Fruit fly (Drosophila melanogaster): ENCODE data around the gene CG15020.

The CG15020 gene

dm6 chr3L:4384326-4384662 is 37.2 kb upstream of the CG15020 start, which contains the start of gene slow (continued):
- TF ChIP-seq ato (GFP tag; IDR thresholded peaks at IDR 0.05; ENCODE audit: partially characterized antibody), result peak; percentile 41; the same call in 1 of the 2 replicates
- no peak for TF ChIP-seq pho (GFP tag; optimal IDR thresholded peaks at IDR 0.05)
- TF ChIP-seq Deaf1 (tag; optimal IDR thresholded peaks at IDR 0.05), result peak; percentile 92
- TF ChIP-seq CG4854 (GFP tag; optimal IDR thresholded peaks at IDR 0.05), result no peak
- TF ChIP-seq ac (GFP tag; optimal IDR thresholded peaks at IDR 0.05), result no peak
- TF ChIP-seq CG10979 (tag; optimal IDR thresholded peaks at IDR 0.05), result no peak
- TF ChIP-seq jumu (GFP tag; optimal IDR thresholded peaks at IDR 0.05), result no peak
- TF ChIP-seq eve (GFP tag; optimal IDR thresholded peaks at IDR 0.05), result no peak
- peak in 1 of 2 experiments; percentile 7 for TF ChIP-seq Eip74EF (GFP tag; optimal IDR thresholded peaks at IDR 0.05)
- no peak for TF ChIP-seq CG15479 (GFP tag; optimal IDR thresholded peaks at IDR 0.05)
- TF ChIP-seq CG16815 (GFP tag; optimal IDR thresholded peaks at IDR 0.05), result no peak
- TF ChIP-seq chm (GFP tag; IDR thresholded peaks at IDR 0.05), result no peak
- TF ChIP-seq ap (GFP tag; IDR thresholded peaks at IDR 0.05), result no peak
- no peak for TF ChIP-seq CG10431 (GFP tag; optimal IDR thresholded peaks at IDR 0.05)
- peak; percentile 36; the same call in 1 of the 2 replicates for TF ChIP-seq Nf-YA (GFP tag; IDR thresholded peaks at IDR 0.05)
- no peak for TF ChIP-seq GATAe (GFP tag; conservative IDR thresholded peaks at IDR 0.05)
- no peak for TF ChIP-seq CG42726 (GFP tag; IDR thresholded peaks at IDR 0.05; ENCODE audit: partially characterized antibody)
- TF ChIP-seq pzg (GFP tag; optimal IDR thresholded peaks at IDR 0.05), result no peak
- TF ChIP-seq ci (GFP tag; IDR thresholded peaks at IDR 0.05), result 0 out of 3 replicates have a peak, but pooled peaks have one; percentile 51
- TF ChIP-seq CG10959 (GFP tag; IDR thresholded peaks at IDR 0.05), result no peak
- TF ChIP-seq kni (GFP tag; optimal IDR thresholded peaks at IDR 0.05), result peak; percentile 27
- no peak for TF ChIP-seq CG4820 (GFP tag; optimal IDR thresholded peaks at IDR 0.05)
- TF ChIP-seq Poxn (GFP tag; IDR thresholded peaks at IDR 0.05), result no peak
- no peak for TF ChIP-seq E2f2 (GFP tag; IDR thresholded peaks at IDR 0.05)
- TF ChIP-seq CG15601 (tag; optimal IDR thresholded peaks at IDR 0.05), result no peak
- no peak for TF ChIP-seq CG12769 (tag; optimal IDR thresholded peaks at IDR 0.05)
- peak; percentile 44; the same call in 1 of the 2 replicates for TF ChIP-seq CG4360 (GFP tag; IDR thresholded peaks at IDR 0.05)
- TF ChIP-seq H2.0 (GFP tag; IDR thresholded peaks at IDR 0.05), result no peak
- TF ChIP-seq Usf (GFP tag; optimal IDR thresholded peaks at IDR 0.05), result no peak
- no peak for TF ChIP-seq btn (GFP tag; optimal IDR thresholded peaks at IDR 0.05)
- no peak for TF ChIP-seq CG43689 (GFP tag; IDR thresholded peaks at IDR 0.05)
- no peak for TF ChIP-seq lola (GFP tag; optimal IDR thresholded peaks at IDR 0.05)
- no peak for TF ChIP-seq CG33213 (GFP tag; optimal IDR thresholded peaks at IDR 0.05)
- TF ChIP-seq Jarid2 (GFP tag; optimal IDR thresholded peaks at IDR 0.05), result peak; percentile 70
- no peak for TF ChIP-seq grn (GFP tag; optimal IDR thresholded peaks at IDR 0.05)
- TF ChIP-seq cg (GFP tag; optimal IDR thresholded peaks at IDR 0.05), result no peak
- TF ChIP-seq Adf1 (GFP tag; IDR thresholded peaks at IDR 0.05), result no peak
- TF ChIP-seq fu2 (GFP tag; optimal IDR thresholded peaks at IDR 0.05), result no peak
- no peak for TF ChIP-seq lilli (GFP tag; optimal IDR thresholded peaks at IDR 0.05)
- no peak for TF ChIP-seq pb (GFP tag; optimal IDR thresholded peaks at IDR 0.05)
- TF ChIP-seq CG7745 (tag; optimal IDR thresholded peaks at IDR 0.05), result no peak
- TF ChIP-seq CG2199 (GFP tag; IDR thresholded peaks at IDR 0.05), result 0 out of 3 replicates have a peak, but pooled peaks have one; percentile 14
- TF ChIP-seq CG12391 (tag; optimal IDR thresholded peaks at IDR 0.05), result no peak
- no peak for TF ChIP-seq Hr51 (GFP tag; optimal IDR thresholded peaks at IDR 0.05)
- TF ChIP-seq CG9727 (GFP tag; optimal IDR thresholded peaks at IDR 0.05), result no peak
- no peak for TF ChIP-seq CG18599 (GFP tag; optimal IDR thresholded peaks at IDR 0.05)
- TF ChIP-seq ttk (GFP tag; IDR thresholded peaks at IDR 0.05), result no peak
- TF ChIP-seq insv (GFP tag; optimal IDR thresholded peaks at IDR 0.05), result no peak
- no peak for TF ChIP-seq phol (tag; optimal IDR thresholded peaks at IDR 0.05)
- TF ChIP-seq pita (GFP tag; optimal IDR thresholded peaks at IDR 0.05), result no peak
- TF ChIP-seq gce (GFP tag; IDR thresholded peaks at IDR 0.05), result 0 out of 3 replicates have a peak, but pooled peaks have one; percentile 28

All from whole organism, embryonic.